Fruit fly (Drosophila melanogaster) whole organism, adult: ENCODE results near the gene CG7370.

ENCODE experiments used
- CG14711 ChIP-seq: fragments of 200-800 bp; sonication (Bioruptor generic); optimal IDR thresholded peaks from 2 replicates; lab custom pipeline; 2018; ENCODE audit warnings: missing biosample characterization, mild to moderate bottlenecking, missing genetic modification characterization, moderate library complexity
- CG1620 ChIP-seq: fragments of 200-800 bp; sonication (Bioruptor generic); optimal IDR thresholded peaks from 2 replicates; lab custom pipeline; 2016; ENCODE audit warnings: missing biosample characterization, missing genetic modification characterization
- CG5204 ChIP-seq: fragments of 200-800 bp; sonication (Bioruptor generic); optimal IDR thresholded peaks from 2 replicates; lab custom pipeline; 2016; ENCODE audit warnings: missing biosample characterization, missing genetic modification characterization
- Clk ChIP-seq: fragments of 200-800 bp; sonication (Bioruptor generic); optimal IDR thresholded peaks from 2 replicates; lab custom pipeline; 2017; ENCODE audit warnings: missing biosample characterization, missing genetic modification characterization
- Mnt ChIP-seq: fragments of 200-800 bp; sonication (Bioruptor generic); optimal IDR thresholded peaks from 2 replicates; lab custom pipeline; 2016; ENCODE audit warnings: missing biosample characterization, mild to moderate bottlenecking, missing genetic modification characterization
- kay ChIP-seq: fragments of 200-800 bp; sonication (Bioruptor generic); peaks from one replicate; lab custom pipeline; 2016; ENCODE audit warnings: missing biosample characterization, missing genetic modification characterization, borderline replicate concordance
- ovo ChIP-seq: fragments of 200-800 bp; sonication (Bioruptor generic); optimal IDR thresholded peaks from 2 replicates; lab custom pipeline; 2016; ENCODE audit warnings: missing biosample characterization, missing genetic modification characterization
- pad ChIP-seq: fragments of 200-800 bp; sonication (Bioruptor generic); optimal IDR thresholded peaks from 3 replicates; lab custom pipeline; 2017; ENCODE audit warnings: missing biosample characterization, missing genetic modification characterization, mild to moderate bottlenecking, moderate library complexity, missing genetic modification reagents
- toe ChIP-seq: fragments of 200-800 bp; sonication (Bioruptor generic); optimal IDR thresholded peaks from 2 replicates; lab custom pipeline; 2016; ENCODE audit warnings: missing biosample characterization, missing genetic modification characterization

DNA sequence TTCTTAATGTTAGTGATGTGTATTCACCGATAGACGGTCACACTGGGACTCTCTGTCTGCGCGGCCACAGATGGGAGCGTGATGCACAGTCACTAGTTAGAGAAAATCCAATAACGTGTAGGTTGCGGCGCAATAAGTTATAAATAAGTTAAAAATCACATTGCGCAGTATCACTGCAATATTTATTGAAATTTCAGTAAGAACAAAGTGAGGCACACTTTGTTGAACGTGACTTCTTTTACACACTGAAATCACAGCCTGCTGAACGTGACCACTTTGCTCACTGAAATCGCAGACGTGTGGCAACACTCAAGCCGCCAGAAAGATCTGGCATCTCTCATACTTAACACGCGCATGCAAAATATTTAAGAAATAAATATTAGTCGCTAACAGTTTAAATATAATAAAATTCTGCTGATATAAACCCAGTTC, 41.0 kb upstream of the CG7370 start, which contains the start of the genes CG11247 and Polr2H:
- TF ChIP-seq pad (GFP tag; lab: Kevin White, UChicago) (peak; percentile 42), kay (GFP tag; lab: Kevin White, UChicago) (peak; percentile 27), toe (GFP tag; lab: Kevin White, UChicago) (peak; percentile 92), CG14711 (tag; lab: Kevin White, UChicago) (peak; percentile 65), CG1620 (GFP tag; lab: Kevin White, UChicago) (peak; percentile 84), Clk (peak; percentile 76), Mnt (GFP tag; lab: Kevin White, UChicago) (peak; percentile 83), CG5204 (peak; percentile 84), ovo (peak; percentile 15)
